Fruit fly (Drosophila melanogaster) whole organism, embryonic: ENCODE measurements around the gene mldr.
A peak's percentile ranks its signal among the peaks of the same experiment; 100 is the strongest.

ENCODE experiments used
- Abd-B ChIP-seq: fragments of 200-800 bp; sonication (Bioruptor generic); optimal IDR thresholded peaks from 2 replicates; lab custom pipeline; 2018; ENCODE audit warnings: missing biosample characterization, mild to moderate bottlenecking, missing genetic modification characterization, moderate library complexity
- B-H2 ChIP-seq: fragments of 200-800 bp; sonication (Bioruptor generic); optimal IDR thresholded peaks from 2 replicates; lab custom pipeline; 2018; ENCODE audit warnings: missing biosample characterization, mild to moderate bottlenecking, missing genetic modification characterization
- CG11456 ChIP-seq: fragments of 200-800 bp; sonication (Bioruptor generic); IDR thresholded peaks from 3 replicates; pipeline ENCODE4 v1.3.6; 2022; ENCODE audit warnings: missing biosample characterization, missing genetic modification characterization
- CG12391 ChIP-seq: fragments of 200-800 bp; sonication (Bioruptor generic); optimal IDR thresholded peaks from 3 replicates; lab custom pipeline; 2018; ENCODE audit warnings: missing biosample characterization, mild to moderate bottlenecking, missing genetic modification characterization, moderate library complexity
- CG13287 ChIP-seq: fragments of 200-800 bp; sonication (Bioruptor generic); IDR thresholded peaks from 2 replicates; pipeline ENCODE4 v1.3.6; 2022; ENCODE audit warnings: missing biosample characterization, missing genetic modification characterization; ENCODE audit not compliant: partially characterized antibody
- CG13424 ChIP-seq: fragments of 200-800 bp; sonication (Bioruptor generic); optimal IDR thresholded peaks from 2 replicates; lab custom pipeline; 2019; ENCODE audit warnings: missing biosample characterization, mild to moderate bottlenecking, missing genetic modification characterization, moderate library complexity
- CG13775 ChIP-seq: fragments of 200-800 bp; sonication (Bioruptor generic); optimal IDR thresholded peaks from 3 replicates; lab custom pipeline; 2017; ENCODE audit warnings: missing biosample characterization, mild to moderate bottlenecking, missing genetic modification characterization
- CG14710 ChIP-seq: fragments of 200-800 bp; sonication (Bioruptor generic); optimal IDR thresholded peaks from 3 replicates; lab custom pipeline; 2019; ENCODE audit warnings: missing biosample characterization, mild to moderate bottlenecking, missing genetic modification characterization, moderate library complexity
- CG15269 ChIP-seq: fragments of 200-800 bp; sonication (Bioruptor generic); optimal IDR thresholded peaks from 2 replicates; lab custom pipeline; 2018; ENCODE audit warnings: missing biosample characterization, mild to moderate bottlenecking, missing genetic modification characterization, moderate library complexity
- CG1603 ChIP-seq: fragments of 200-800 bp; sonication (Bioruptor generic); optimal IDR thresholded peaks from 2 replicates; lab custom pipeline; 2019; ENCODE audit warnings: missing biosample characterization, mild to moderate bottlenecking, missing genetic modification characterization, moderate library complexity
- CG17568 ChIP-seq: fragments of 200-800 bp; sonication (Bioruptor generic); optimal IDR thresholded peaks from 2 replicates; lab custom pipeline; 2018; ENCODE audit warnings: missing biosample characterization, mild to moderate bottlenecking, missing genetic modification characterization, moderate library complexity
- CG18262 ChIP-seq: fragments of 200-800 bp; optimal IDR thresholded peaks from 3 replicates; lab custom pipeline; 2019; ENCODE audit warnings: missing biosample characterization, mild to moderate bottlenecking, missing genetic modification characterization, moderate library complexity
- CG18619 ChIP-seq: fragments of 200-800 bp; sonication (Bioruptor generic); optimal IDR thresholded peaks from 3 replicates; lab custom pipeline; 2017; ENCODE audit warnings: missing biosample characterization, mild to moderate bottlenecking, missing genetic modification characterization
- CG2120 ChIP-seq: fragments of 200-800 bp; sonication (Bioruptor generic); optimal IDR thresholded peaks from 3 replicates; lab custom pipeline; 2016; ENCODE audit warnings: missing biosample characterization, missing genetic modification characterization
- CG2129 ChIP-seq: fragments of 200-800 bp; sonication (Bioruptor generic); IDR thresholded peaks from 2 replicates; pipeline ENCODE4 v1.3.6; 2022; ENCODE audit warnings: missing biosample characterization, missing genetic modification characterization; ENCODE audit not compliant: partially characterized antibody
- CG2875 ChIP-seq: fragments of 200-800 bp; sonication (Bioruptor generic); optimal IDR thresholded peaks from 2 replicates; lab custom pipeline; 2017; ENCODE audit warnings: missing biosample characterization, mild to moderate bottlenecking, missing genetic modification characterization, missing genetic modification reagents
- CG32767 ChIP-seq: fragments of 200-800 bp; sonication (Bioruptor generic); IDR thresholded peaks from 2 replicates; pipeline ENCODE4 v1.3.6; 2022; ENCODE audit warnings: missing biosample characterization, missing genetic modification characterization
- CG33557 ChIP-seq: fragments of 200-800 bp; sonication (Bioruptor generic); optimal IDR thresholded peaks from 2 replicates; lab custom pipeline; 2019; ENCODE audit warnings: missing biosample characterization, mild to moderate bottlenecking, missing genetic modification characterization, moderate library complexity
- CG3847 ChIP-seq: fragments of 200-800 bp; sonication (Bioruptor generic); IDR thresholded peaks from 2 replicates; pipeline ENCODE4 v1.3.6; 2022; ENCODE audit warnings: missing biosample characterization, missing genetic modification characterization
- CG4424 ChIP-seq: fragments of 200-800 bp; sonication (Bioruptor generic); optimal IDR thresholded peaks from 3 replicates; lab custom pipeline; 2016; ENCODE audit warnings: missing biosample characterization, missing genetic modification characterization
- CG6791 ChIP-seq: fragments of 200-800 bp; sonication (Bioruptor generic); IDR thresholded peaks from 3 replicates; pipeline ENCODE4 v1.3.6; 2022; ENCODE audit warnings: missing biosample characterization, missing genetic modification characterization; ENCODE audit not compliant: partially characterized antibody
- CG7357 ChIP-seq: fragments of 200-800 bp; sonication (Bioruptor generic); IDR thresholded peaks from 3 replicates; pipeline ENCODE4 v1.3.6; 2022; ENCODE audit warnings: missing biosample characterization, missing genetic modification characterization
- CG7839 ChIP-seq: fragments of 200-800 bp; sonication (Bioruptor generic); optimal IDR thresholded peaks from 3 replicates; lab custom pipeline; 2018; ENCODE audit warnings: missing biosample characterization, mild to moderate bottlenecking, missing genetic modification characterization, moderate library complexity
- Dll ChIP-seq: fragments of 200-800 bp; sonication (Bioruptor generic); IDR thresholded peaks from 4 replicates; pipeline ENCODE4 v1.3.6; 2022; ENCODE audit warnings: missing biosample characterization, missing genetic modification characterization; ENCODE audit not compliant: partially characterized antibody
- Doc3 ChIP-seq: fragments of 200-800 bp; sonication (Bioruptor generic); IDR thresholded peaks from 3 replicates; pipeline ENCODE4 v1.3.6; 2022; ENCODE audit warnings: missing biosample characterization, missing genetic modification characterization; ENCODE audit not compliant: partially characterized antibody
- Dref ChIP-seq: fragments of 200-800 bp; sonication (Bioruptor generic); IDR thresholded peaks from 2 replicates; pipeline ENCODE4 v1.3.6; 2022; ENCODE audit warnings: missing biosample characterization, missing genetic modification characterization
- E2f2 ChIP-seq: fragments of 200-800 bp; sonication (Bioruptor generic); IDR thresholded peaks from 2 replicates; pipeline ENCODE4 v1.3.6; 2022; ENCODE audit warnings: missing biosample characterization, missing genetic modification characterization
- HmgZ ChIP-seq: fragments of 200-800 bp; sonication (Bioruptor generic); optimal IDR thresholded peaks from 2 replicates; lab custom pipeline; 2018; ENCODE audit warnings: missing biosample characterization, mild to moderate bottlenecking, missing genetic modification characterization
- Hmr ChIP-seq: fragments of 200-800 bp; sonication (Bioruptor generic); optimal IDR thresholded peaks from 3 replicates; lab custom pipeline; 2017; ENCODE audit warnings: mild to moderate bottlenecking, missing biosample characterization, missing genetic modification reagents, missing genetic modification characterization
- Hr3 ChIP-seq: fragments of 200-800 bp; sonication (Bioruptor generic); optimal IDR thresholded peaks from 3 replicates; lab custom pipeline; 2016; ENCODE audit warnings: missing biosample characterization, missing genetic modification characterization
- Kr ChIP-seq: fragments of 200-800 bp; sonication (Bioruptor generic); optimal IDR thresholded peaks from 2 replicates; lab custom pipeline; 2017; ENCODE audit warnings: missing biosample characterization, mild to moderate bottlenecking, missing genetic modification characterization
- Meics ChIP-seq: fragments of 200-800 bp; sonication (Bioruptor generic); optimal IDR thresholded peaks from 2 replicates; lab custom pipeline; 2017; ENCODE audit warnings: missing biosample characterization, mild to moderate bottlenecking, missing genetic modification characterization
- Opbp ChIP-seq: fragments of 200-800 bp; sonication (Bioruptor generic); IDR thresholded peaks from 3 replicates; pipeline ENCODE4 v1.3.6; 2022; ENCODE audit warnings: missing biosample characterization, missing genetic modification characterization; ENCODE audit not compliant: partially characterized antibody
- Ptx1 ChIP-seq: fragments of 200-800 bp; sonication (Bioruptor generic); IDR thresholded peaks from 2 replicates; pipeline ENCODE4 v1.3.6; 2022; ENCODE audit warnings: missing biosample characterization, missing genetic modification characterization
- Xrp1 ChIP-seq: fragments of 200-800 bp; sonication (Bioruptor generic); IDR thresholded peaks from 2 replicates; pipeline ENCODE4 v1.3.6; 2022; ENCODE audit warnings: missing biosample characterization, missing genetic modification characterization
- chinmo ChIP-seq: fragments of 200-800 bp; sonication (Bioruptor generic); IDR thresholded peaks from 4 replicates; pipeline ENCODE4 v1.3.6; 2022; ENCODE audit warnings: missing biosample characterization, missing genetic modification characterization; ENCODE audit not compliant: partially characterized antibody
- dpn ChIP-seq, 2 experiments: fragments of 200-800 bp; sonication (Bioruptor generic); optimal IDR thresholded peaks; 3 replicates each; lab custom pipeline; 2016; ENCODE audit warnings: missing biosample characterization in 2 of 2, missing genetic modification characterization in 2 of 2
- grau ChIP-seq: fragments of 200-800 bp; optimal IDR thresholded peaks from 3 replicates; lab custom pipeline; 2019; ENCODE audit warnings: missing biosample characterization, mild to moderate bottlenecking, missing genetic modification characterization, moderate library complexity
- mld ChIP-seq: fragments of 200-800 bp; sonication (Bioruptor generic); IDR thresholded peaks from 3 replicates; pipeline ENCODE4 v1.3.6; 2022; ENCODE audit warnings: missing biosample characterization, missing genetic modification characterization; ENCODE audit not compliant: partially characterized antibody
- phol ChIP-seq: fragments of 200-800 bp; sonication (Bioruptor generic); optimal IDR thresholded peaks from 3 replicates; lab custom pipeline; 2018; ENCODE audit warnings: missing biosample characterization, mild to moderate bottlenecking, missing genetic modification characterization, moderate library complexity
- pros ChIP-seq: fragments of 200-800 bp; sonication (Bioruptor generic); optimal IDR thresholded peaks from 3 replicates; lab custom pipeline; 2019; ENCODE audit warnings: missing biosample characterization, mild to moderate bottlenecking, missing genetic modification characterization, moderate library complexity
- pzg ChIP-seq: fragments of 200-800 bp; sonication (Bioruptor generic); optimal IDR thresholded peaks from 3 replicates; lab custom pipeline; 2018; ENCODE audit warnings: missing biosample characterization, mild to moderate bottlenecking, missing genetic modification characterization, moderate library complexity
- schlank ChIP-seq: fragments of 200-800 bp; sonication (Bioruptor generic); optimal IDR thresholded peaks from 2 replicates; lab custom pipeline; 2018; ENCODE audit warnings: missing biosample characterization, mild to moderate bottlenecking, missing genetic modification characterization
- sr ChIP-seq: fragments of 200-800 bp; sonication (Bioruptor generic); IDR thresholded peaks from 3 replicates; pipeline ENCODE4 v1.3.6; 2022; ENCODE audit warnings: missing biosample characterization, missing genetic modification characterization
- unc-4 ChIP-seq: fragments of 200-800 bp; sonication (Bioruptor generic); IDR thresholded peaks from 2 replicates; pipeline ENCODE4 v1.3.6; 2022; ENCODE audit warnings: missing biosample characterization, missing genetic modification characterization; ENCODE audit not compliant: partially characterized antibody
- vnd ChIP-seq: fragments of 200-800 bp; sonication (Bioruptor generic); IDR thresholded peaks from 3 replicates; pipeline ENCODE4 v1.3.6; 2022; ENCODE audit warnings: missing biosample characterization, missing genetic modification characterization; ENCODE audit not compliant: partially characterized antibody
- zen2 ChIP-seq: fragments of 200-800 bp; sonication (Bioruptor generic); IDR thresholded peaks from 3 replicates; pipeline ENCODE4 v1.3.6; 2022; ENCODE audit warnings: missing biosample characterization, missing genetic modification characterization; ENCODE audit not compliant: partially characterized antibody

mldr gene

dm6 chrX:6255414-6255915 lies 35.6 kb upstream of the mldr start, which contains the start of the genes Rbcn-3A and Spx (continued):
- TF ChIP-seq CG2129: peak; percentile 82
- peak; percentile 26 for TF ChIP-seq CG7839
- TF ChIP-seq CG13287: peak; percentile 87
- TF ChIP-seq zen2: peak; percentile 64; the same call in 1 of the 3 replicates
- peak in 1 of 2 experiments; percentile 44 for TF ChIP-seq dpn (GFP tag; optimal IDR thresholded peaks at IDR 0.05; lab: Kevin White, UChicago)
- TF ChIP-seq CG2120 (GFP tag; lab: Kevin White, UChicago): peak; percentile 53
- 0 out of 3 replicates have a peak, but pooled peaks have one; percentile 48 for TF ChIP-seq CG11456 (GFP tag; lab: Robert Waterston, UW)
- TF ChIP-seq schlank (tag; lab: Kevin White, UChicago): no peak
- peak; percentile 3 for TF ChIP-seq CG1603 (tag; lab: Kevin White, UChicago)
- peak; percentile 12 for TF ChIP-seq Meics (GFP tag; lab: Kevin White, UChicago)
- TF ChIP-seq CG3847 (GFP tag; lab: Robert Waterston, UW): 0 out of 2 replicates have a peak, but pooled peaks have one; percentile 25
- TF ChIP-seq CG32767 (GFP tag; lab: Robert Waterston, UW): 0 out of 2 replicates have a peak, but pooled peaks have one; percentile 12
- peak; percentile 5; the same call in 1 of the 2 replicates for TF ChIP-seq Xrp1 (GFP tag; lab: Robert Waterston, UW)
- peak; percentile 61; the same call in 2 of the 3 replicates for TF ChIP-seq mld
- peak; percentile 41 for TF ChIP-seq CG15269 (tag; lab: Kevin White, UChicago)
- peak; percentile 55 for TF ChIP-seq CG13424 (tag; lab: Kevin White, UChicago)
- TF ChIP-seq CG33557 (GFP tag; lab: Kevin White, UChicago): peak; percentile 24
- TF ChIP-seq pros (GFP tag; lab: Kevin White, UChicago): no peak
- TF ChIP-seq CG18262 (tag; lab: Kevin White, UChicago): peak; percentile 38
- TF ChIP-seq CG13775 (GFP tag; lab: Kevin White, UChicago): peak; percentile 32
- TF ChIP-seq grau (tag; lab: Kevin White, UChicago): peak; percentile 53
- peak; percentile 27 for TF ChIP-seq Hmr (GFP tag; lab: Kevin White, UChicago)
- TF ChIP-seq pzg (GFP tag; lab: Kevin White, UChicago): peak; percentile 42
- TF ChIP-seq Opbp (GFP tag; lab: Robert Waterston, UW): peak; percentile 77
- TF ChIP-seq CG7357: no peak
- peak; percentile 47 for TF ChIP-seq Ptx1 (GFP tag; lab: Robert Waterston, UW)
- TF ChIP-seq Kr (GFP tag; lab: Kevin White, UChicago): no peak
- peak; percentile 33 for TF ChIP-seq phol
- TF ChIP-seq Dref (GFP tag; lab: Robert Waterston, UW): peak; percentile 77
- no peak for TF ChIP-seq sr (GFP tag; lab: Robert Waterston, UW)
- TF ChIP-seq unc-4 (GFP tag; lab: Robert Waterston, UW): peak; percentile 93
- TF ChIP-seq CG2875: no peak
- TF ChIP-seq CG18619 (GFP tag; lab: Kevin White, UChicago): peak; percentile 30
- TF ChIP-seq HmgZ: no peak
- 0 out of 4 replicates have a peak, but pooled peaks have one; percentile 80 for TF ChIP-seq chinmo
- peak; percentile 65 for TF ChIP-seq CG14710 (tag; lab: Kevin White, UChicago)
- peak; percentile 90 for TF ChIP-seq CG6791
- peak; percentile 45 for TF ChIP-seq Hr3 (GFP tag; lab: Kevin White, UChicago)
- peak; percentile 34; the same call in 1 of the 2 replicates for TF ChIP-seq E2f2
- peak; percentile 40 for TF ChIP-seq CG4424
- peak; percentile 94 for TF ChIP-seq Dll (GFP tag; lab: Robert Waterston, UW)
- TF ChIP-seq CG12391 (tag; lab: Kevin White, UChicago): peak; percentile 68
- TF ChIP-seq B-H2: peak; percentile 6
- TF ChIP-seq Abd-B (GFP tag; lab: Kevin White, UChicago): peak; percentile 40
- peak; percentile 85 for TF ChIP-seq vnd
- peak; percentile 89 for TF ChIP-seq Doc3 (GFP tag; lab: Robert Waterston, UW)
- no peak for TF ChIP-seq CG17568 (GFP tag; lab: Kevin White, UChicago)
